Fruit fly (Drosophila melanogaster): ENCODE data around the gene CG9588.

- TF ChIP-seq h (GFP tag; optimal IDR thresholded peaks at IDR 0.05) (no peak), Dif (GFP tag; optimal IDR thresholded peaks at IDR 0.05; ENCODE audit: partially characterized antibody) (no peak), br (GFP tag; optimal IDR thresholded peaks at IDR 0.05) (no peak), ey (GFP tag; optimal IDR thresholded peaks at IDR 0.05) (no peak), CrebA (GFP tag; optimal IDR thresholded peaks at IDR 0.05; ENCODE audit: borderline replicate concordance) (no peak), Vsx2 (GFP tag; optimal IDR thresholded peaks at IDR 0.05; ENCODE audit: partially characterized antibody) (no peak)
Observed at dm6 chr3R:13700192-13700591, 23.7 kb upstream of the CG9588 start, which contains the start of gene ninaB.
